Fruit fly (Drosophila melanogaster): ENCODE data around the gene RluA-1.

Gene RluA-1

dm6 chr2L:10468388-10468787 lies 5.8 kb downstream of the RluA-1 start:
- no peak for TF ChIP-seq CG17801 (GFP tag; optimal IDR thresholded peaks at IDR 0.05; ENCODE audit: partially characterized antibody)

dm6 chr2L:10466865-10467270 lies 7.3 kb downstream of the RluA-1 start:
- TF ChIP-seq CG17801 (GFP tag; optimal IDR thresholded peaks at IDR 0.05; ENCODE audit: partially characterized antibody), result no peak

dm6 chr2L:10458979-10459378 lies 15.2 kb downstream of the RluA-1 start:
- TF ChIP-seq CG17801 (GFP tag; optimal IDR thresholded peaks at IDR 0.05; ENCODE audit: partially characterized antibody), result no peak

dm6 chr2L:10457191-10457899 lies 16.8 kb downstream of the RluA-1 start, which contains the start of the genes LManI and LManII:
Gene LManI (minus strand): TSS chr2L:10457241.
Gene LManII (plus strand): TSS chr2L:10457658.
- peak; percentile 45 for TF ChIP-seq CG17801 (GFP tag; optimal IDR thresholded peaks at IDR 0.05; ENCODE audit: partially characterized antibody)

- no peak for TF ChIP-seq CG17801 (GFP tag; optimal IDR thresholded peaks at IDR 0.05; ENCODE audit: partially characterized antibody)
Observed at dm6 chr2L:10455944-10456520, 18.1 kb downstream of the RluA-1 start.

dm6 chr2L:10452296-10452695 lies 21.9 kb downstream of the RluA-1 start, which contains the start of gene ppk10:
Gene ppk10 (minus strand): TSS chr2L:10452396.
- no peak for TF ChIP-seq CG17801 (GFP tag; optimal IDR thresholded peaks at IDR 0.05; ENCODE audit: partially characterized antibody)

dm6 chr2L:10442048-10442790 lies 31.9 kb downstream of the RluA-1 start, which contains the start of gene loh:
Gene loh (plus strand): TSS chr2L:10442534.
- no peak for TF ChIP-seq CG17801 (GFP tag; optimal IDR thresholded peaks at IDR 0.05; ENCODE audit: partially characterized antibody)

- TF ChIP-seq CG17801 (GFP tag; optimal IDR thresholded peaks at IDR 0.05; ENCODE audit: partially characterized antibody), result peak; percentile 31
Observed at dm6 chr2L:10439174-10439573, 35.0 kb downstream of the RluA-1 start, which contains the start of gene Nse4. Gene Nse4 (plus strand): TSS chr2L:10439440.

- peak; percentile 29 for TF ChIP-seq CG17801 (GFP tag; optimal IDR thresholded peaks at IDR 0.05; ENCODE audit: partially characterized antibody)
Observed at dm6 chr2L:10437317-10437716, 36.8 kb downstream of the RluA-1 start, which contains the start of gene STUB1. Gene STUB1 (plus strand): TSS chr2L:10437548.

dm6 chr2L:10435606-10436160 lies 38.5 kb downstream of the RluA-1 start, which contains the start of the genes TBC1D16 and holn1:
Gene TBC1D16 (minus strand): TSS chr2L:10435656.
Gene holn1 (plus strand): TSS chr2L:10435995.
- no peak for TF ChIP-seq CG17801 (GFP tag; optimal IDR thresholded peaks at IDR 0.05; ENCODE audit: partially characterized antibody)

dm6 chr2L:10430802-10431476 lies 43.2 kb downstream of the RluA-1 start, which contains the start of the genes Bug22 and TfIIB:
Gene Bug22 (minus strand): TSS chr2L:10430918.
Gene TfIIB (plus strand): TSS chr2L:10431338.
- TF ChIP-seq CG17801 (GFP tag; optimal IDR thresholded peaks at IDR 0.05; ENCODE audit: partially characterized antibody), result peak; percentile 46

dm6 chr2L:10428528-10428927 lies 45.6 kb downstream of the RluA-1 start, which contains the start of gene CG5188:
Gene CG5188 (plus strand): TSS chr2L:10428829.
- TF ChIP-seq CG17801 (GFP tag; optimal IDR thresholded peaks at IDR 0.05; ENCODE audit: partially characterized antibody), result peak; percentile 17

- peak; percentile 79 for TF ChIP-seq CG17801 (GFP tag; optimal IDR thresholded peaks at IDR 0.05; ENCODE audit: partially characterized antibody)
Observed at dm6 chr2L:10426534-10427048, 47.6 kb downstream of the RluA-1 start, which contains the start of the genes SmB and KdelR. Gene SmB (minus strand): TSS chr2L:10426627. Gene KdelR (plus strand): TSS chr2L:10426887.

- no peak for TF ChIP-seq CG17801 (GFP tag; optimal IDR thresholded peaks at IDR 0.05; ENCODE audit: partially characterized antibody)
Observed at dm6 chr2L:10425599-10425998, 48.5 kb downstream of the RluA-1 start.

Measured in ovary, adult (tissue).